Fruit fly (Drosophila melanogaster): ENCODE measurements around the gene CG16984.

DNA sequence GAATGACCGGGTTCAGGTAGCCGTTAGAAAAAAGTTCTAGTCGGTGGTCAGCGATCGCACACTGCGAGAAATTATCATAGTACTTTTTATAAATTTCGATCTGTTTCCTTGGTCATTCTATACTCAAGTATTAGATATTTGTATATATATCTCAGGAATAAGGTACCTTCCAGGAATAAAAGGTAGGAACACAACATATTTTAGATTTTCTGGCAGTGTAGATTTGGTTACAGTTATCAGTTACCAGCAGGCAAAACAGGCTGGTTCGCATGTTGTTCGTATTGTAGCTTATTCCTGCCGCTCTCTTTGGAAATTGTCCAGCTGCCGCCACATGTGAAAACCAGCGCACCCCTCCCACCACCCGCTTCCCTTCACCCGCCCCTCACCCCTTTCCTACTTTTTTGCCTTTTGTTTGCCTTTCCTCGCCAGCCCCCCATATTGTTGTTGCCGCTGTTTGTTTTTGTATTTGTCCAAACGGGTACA, 14.2 kb upstream of the CG16984 start:
- no peak for TF ChIP-seq CG8478 (optimal IDR thresholded peaks at IDR 0.05)
- TF ChIP-seq CTCF (optimal IDR thresholded peaks at IDR 0.05): no peak
